Fruit fly (Drosophila melanogaster) whole organism, embryonic: ENCODE data around the gene ND-B18.

Experiments used
- Bgb ChIP-seq: fragments of 200-800 bp; sonication (Bioruptor generic); IDR thresholded peaks from 2 replicates; pipeline ENCODE4 v1.3.6; 2022; ENCODE audit warnings: missing biosample characterization, missing genetic modification characterization; ENCODE audit not compliant: partially characterized antibody
- CG10274 ChIP-seq: fragments of 200-800 bp; sonication (Bioruptor generic); optimal IDR thresholded peaks from 3 replicates; lab custom pipeline; 2017; ENCODE audit warnings: missing biosample characterization, mild to moderate bottlenecking, missing genetic modification characterization
- CG10979 ChIP-seq: fragments of 200-800 bp; sonication (Bioruptor generic); optimal IDR thresholded peaks from 2 replicates; lab custom pipeline; 2018; ENCODE audit warnings: missing biosample characterization, mild to moderate bottlenecking, missing genetic modification characterization, moderate library complexity
- CG12155 ChIP-seq: fragments of 200-800 bp; sonication (Bioruptor generic); optimal IDR thresholded peaks from 3 replicates; lab custom pipeline; 2016; ENCODE audit warnings: missing biosample characterization, missing genetic modification characterization
- CG12744 ChIP-seq: fragments of 200-800 bp; sonication (Bioruptor generic); optimal IDR thresholded peaks from 2 replicates; lab custom pipeline; 2016; ENCODE audit warnings: missing biosample characterization, missing genetic modification characterization
- CG13296 ChIP-seq: fragments of 200-800 bp; sonication (Bioruptor generic); optimal IDR thresholded peaks from 3 replicates; lab custom pipeline; 2018; ENCODE audit warnings: missing biosample characterization, mild to moderate bottlenecking, missing genetic modification characterization
- CG14667 ChIP-seq: fragments of 200-800 bp; sonication (Bioruptor generic); IDR thresholded peaks from 2 replicates; pipeline ENCODE4 v1.3.6; 2022; ENCODE audit warnings: missing biosample characterization, missing genetic modification characterization
- CG14710 ChIP-seq: fragments of 200-800 bp; sonication (Bioruptor generic); optimal IDR thresholded peaks from 3 replicates; lab custom pipeline; 2019; ENCODE audit warnings: missing biosample characterization, mild to moderate bottlenecking, missing genetic modification characterization, moderate library complexity
- CG15011 ChIP-seq: fragments of 200-800 bp; sonication (Bioruptor generic); optimal IDR thresholded peaks from 3 replicates; lab custom pipeline; 2018; ENCODE audit warnings: missing biosample characterization, mild to moderate bottlenecking, missing genetic modification characterization
- CG15479 ChIP-seq: fragments of 200-800 bp; sonication (Bioruptor generic); optimal IDR thresholded peaks from 3 replicates; lab custom pipeline; 2019; ENCODE audit warnings: missing biosample characterization, mild to moderate bottlenecking, missing genetic modification characterization, moderate library complexity
- CG17328 ChIP-seq: fragments of 200-800 bp; sonication (Bioruptor generic); IDR thresholded peaks from 2 replicates; pipeline ENCODE4 v1.3.6; 2022; ENCODE audit warnings: missing biosample characterization, missing genetic modification characterization
- CG17361 ChIP-seq: fragments of 200-800 bp; sonication (Bioruptor generic); IDR thresholded peaks from 3 replicates; pipeline ENCODE4 v1.3.6; 2022; ENCODE audit warnings: missing biosample characterization, missing genetic modification characterization
- CG17829 ChIP-seq: fragments of 200-800 bp; optimal IDR thresholded peaks from 2 replicates; lab custom pipeline; 2019; ENCODE audit warnings: missing biosample characterization, mild to moderate bottlenecking, missing genetic modification characterization, moderate library complexity
- CG1792 ChIP-seq: fragments of 200-800 bp; sonication (Bioruptor generic); optimal IDR thresholded peaks from 2 replicates; lab custom pipeline; 2016; ENCODE audit warnings: missing biosample characterization, missing genetic modification characterization
- CG2129 ChIP-seq: fragments of 200-800 bp; sonication (Bioruptor generic); IDR thresholded peaks from 2 replicates; pipeline ENCODE4 v1.3.6; 2022; ENCODE audit warnings: missing biosample characterization, missing genetic modification characterization; ENCODE audit not compliant: partially characterized antibody
- CG2875 ChIP-seq: fragments of 200-800 bp; sonication (Bioruptor generic); optimal IDR thresholded peaks from 2 replicates; lab custom pipeline; 2017; ENCODE audit warnings: missing biosample characterization, mild to moderate bottlenecking, missing genetic modification characterization, missing genetic modification reagents
- CG2889 ChIP-seq: fragments of 200-800 bp; sonication (Bioruptor generic); IDR thresholded peaks from 3 replicates; pipeline ENCODE4 v1.3.6; 2022; ENCODE audit warnings: missing biosample characterization, missing genetic modification characterization
- CG3995 ChIP-seq: fragments of 200-800 bp; sonication (Bioruptor generic); optimal IDR thresholded peaks from 3 replicates; lab custom pipeline; 2016; ENCODE audit warnings: missing biosample characterization, missing genetic modification characterization
- CG7786 ChIP-seq: fragments of 200-800 bp; sonication (Bioruptor generic); optimal IDR thresholded peaks from 2 replicates; lab custom pipeline; 2016; ENCODE audit warnings: missing biosample characterization, missing genetic modification characterization
- CG9876 ChIP-seq: fragments of 200-800 bp; sonication (Bioruptor generic); optimal IDR thresholded peaks from 2 replicates; lab custom pipeline; 2016; ENCODE audit warnings: missing biosample characterization, missing genetic modification characterization
- Elba2 ChIP-seq: fragments of 200-800 bp; sonication (Bioruptor generic); optimal IDR thresholded peaks from 3 replicates; lab custom pipeline; 2016; ENCODE audit warnings: missing biosample characterization, missing genetic modification characterization
- Fer1 ChIP-seq: fragments of 200-800 bp; sonication (Bioruptor generic); optimal IDR thresholded peaks from 2 replicates; lab custom pipeline; 2017; ENCODE audit warnings: missing biosample characterization, mild to moderate bottlenecking, missing genetic modification characterization
- H2.0 ChIP-seq: fragments of 200-800 bp; sonication (Bioruptor generic); IDR thresholded peaks from 2 replicates; pipeline ENCODE4 v1.3.6; 2022; ENCODE audit warnings: missing biosample characterization, missing genetic modification characterization
- Hr51 ChIP-seq, 2 experiments: fragments of 200-800 bp; sonication (Bioruptor generic); optimal IDR thresholded peaks; 2 replicates in 1 of 2; 3 replicates in 1 of 2; lab custom pipeline; 2016 to 2018; ENCODE audit warnings: missing biosample characterization in 2 of 2, missing genetic modification characterization in 2 of 2, mild to moderate bottlenecking in 1 of 2, moderate library complexity in 1 of 2
- Hr78 ChIP-seq, 2 experiments: fragments of 200-800 bp in 1 of 2; fragments of >200 bp in 1 of 2; sonication (Bioruptor generic) in 1 of 2; optimal IDR thresholded peaks; 2 replicates each; lab custom pipeline; 2017 to 2019; ENCODE audit warnings: missing biosample characterization in 2 of 2, missing genetic modification characterization in 2 of 2, mild to moderate bottlenecking in 1 of 2, moderate library complexity in 1 of 2
- Lim3 ChIP-seq: fragments of 200-800 bp; sonication (Bioruptor generic); IDR thresholded peaks from 2 replicates; pipeline ENCODE4 v1.3.6; 2022; ENCODE audit warnings: missing biosample characterization, missing genetic modification characterization
- MBD-R2 ChIP-seq: fragments of 200-800 bp; sonication (Bioruptor generic); IDR thresholded peaks from 2 replicates; pipeline ENCODE4 v1.3.6; 2022; ENCODE audit warnings: missing biosample characterization, missing genetic modification characterization
- Meics ChIP-seq: fragments of 200-800 bp; sonication (Bioruptor generic); optimal IDR thresholded peaks from 2 replicates; lab custom pipeline; 2017; ENCODE audit warnings: missing biosample characterization, mild to moderate bottlenecking, missing genetic modification characterization
- NfI ChIP-seq: fragments of 200-800 bp; sonication (Bioruptor generic); optimal IDR thresholded peaks from 3 replicates; lab custom pipeline; 2018; ENCODE audit warnings: missing biosample characterization, mild to moderate bottlenecking, missing genetic modification characterization, moderate library complexity
- Rx ChIP-seq: fragments of 200-800 bp; sonication (Bioruptor generic); IDR thresholded peaks from 2 replicates; pipeline ENCODE4 v1.3.6; 2022; ENCODE audit warnings: missing biosample characterization, missing genetic modification characterization
- TFAM ChIP-seq: fragments of 200-800 bp; sonication (Bioruptor generic); optimal IDR thresholded peaks from 2 replicates; lab custom pipeline; 2017; ENCODE audit warnings: missing biosample characterization, missing genetic modification characterization, inconsistent platforms
- Xbp1 ChIP-seq: fragments of 200-800 bp; sonication (Bioruptor generic); optimal IDR thresholded peaks from 3 replicates; lab custom pipeline; 2016; ENCODE audit warnings: missing biosample characterization, mild to moderate bottlenecking, missing genetic modification characterization
- YL-1 ChIP-seq: fragments of 200-800 bp; sonication (Bioruptor generic); optimal IDR thresholded peaks from 3 replicates; lab custom pipeline; 2017; ENCODE audit warnings: missing biosample characterization, mild to moderate bottlenecking, missing genetic modification characterization
- ab ChIP-seq: fragments of 200-800 bp; sonication (Bioruptor generic); optimal IDR thresholded peaks from 2 replicates; lab custom pipeline; 2016; ENCODE audit warnings: missing biosample characterization, missing genetic modification characterization
- bcd ChIP-seq: fragments of 200-800 bp; sonication (Bioruptor generic); optimal IDR thresholded peaks from 2 replicates; lab custom pipeline; 2017; ENCODE audit warnings: missing biosample characterization, mild to moderate bottlenecking, missing genetic modification characterization
- ci ChIP-seq: fragments of 200-800 bp; sonication (Bioruptor generic); IDR thresholded peaks from 3 replicates; pipeline ENCODE4 v1.3.6; 2022; ENCODE audit warnings: missing biosample characterization, missing genetic modification characterization
- dan ChIP-seq: fragments of 200-800 bp; sonication (Bioruptor generic); IDR thresholded peaks from 2 replicates; pipeline ENCODE4 v1.3.6; 2022; ENCODE audit warnings: missing biosample characterization, missing genetic modification characterization
- disco-r ChIP-seq: fragments of 200-800 bp; sonication (Bioruptor generic); optimal IDR thresholded peaks from 2 replicates; lab custom pipeline; 2016; ENCODE audit warnings: missing biosample characterization, missing genetic modification characterization
- dmrt11E ChIP-seq: fragments of 200-800 bp; sonication (Bioruptor generic); optimal IDR thresholded peaks from 3 replicates; lab custom pipeline; 2018; ENCODE audit warnings: missing biosample characterization, mild to moderate bottlenecking, missing genetic modification characterization, moderate library complexity
- eve ChIP-seq, 2 experiments: fragments of >200 bp; optimal IDR thresholded peaks; 2 replicates each; lab custom pipeline; 2017; ENCODE audit warnings: missing biosample characterization in 2 of 2, missing genetic modification characterization in 2 of 2
- gfzf ChIP-seq: fragments of 200-800 bp; sonication (Bioruptor generic); optimal IDR thresholded peaks from 2 replicates; lab custom pipeline; 2016; ENCODE audit warnings: missing biosample characterization, mild to moderate bottlenecking, missing genetic modification characterization, moderate library complexity
- grau ChIP-seq: fragments of 200-800 bp; optimal IDR thresholded peaks from 3 replicates; lab custom pipeline; 2019; ENCODE audit warnings: missing biosample characterization, mild to moderate bottlenecking, missing genetic modification characterization, moderate library complexity
- kay ChIP-seq: fragments of 200-800 bp; sonication (Bioruptor generic); optimal IDR thresholded peaks from 2 replicates; lab custom pipeline; 2016; ENCODE audit warnings: missing biosample characterization, missing genetic modification characterization
- kni ChIP-seq: fragments of 200-800 bp; sonication (Bioruptor generic); optimal IDR thresholded peaks from 3 replicates; lab custom pipeline; 2017; ENCODE audit warnings: mild to moderate bottlenecking, missing biosample characterization, missing genetic modification reagents, missing genetic modification characterization
- nerfin-2 ChIP-seq: fragments of 200-800 bp; sonication (Bioruptor generic); IDR thresholded peaks from 2 replicates; pipeline ENCODE4 v1.3.6; 2022; ENCODE audit warnings: missing biosample characterization, missing genetic modification characterization; ENCODE audit not compliant: partially characterized antibody
- salm ChIP-seq: fragments of 200-800 bp; sonication (Bioruptor generic); optimal IDR thresholded peaks from 2 replicates; lab custom pipeline; 2018; ENCODE audit warnings: missing biosample characterization, mild to moderate bottlenecking, missing genetic modification characterization
- sna ChIP-seq: fragments of 200-800 bp; sonication (Bioruptor generic); IDR thresholded peaks from 2 replicates; pipeline ENCODE4 v1.3.6; 2022; ENCODE audit warnings: missing biosample characterization, missing genetic modification characterization; ENCODE audit not compliant: partially characterized antibody
- tin ChIP-seq: fragments of 200-800 bp; sonication (Bioruptor generic); optimal IDR thresholded peaks from 3 replicates; lab custom pipeline; 2016; ENCODE audit warnings: missing biosample characterization, missing genetic modification characterization
- zfh2 ChIP-seq: fragments of 200-800 bp; sonication (Bioruptor generic); optimal IDR thresholded peaks from 2 replicates; lab custom pipeline; 2016; ENCODE audit warnings: missing biosample characterization, missing genetic modification characterization

The ND-B18 gene

dm6 chrX:15023826-15024545, 39.5 kb upstream of the ND-B18 start, which contains the start of gene be (continued):
- TF ChIP-seq CG13296 (GFP tag; lab: Kevin White, UChicago) (peak; percentile 73), NfI (GFP tag; lab: Kevin White, UChicago) (peak; percentile 1), kni (GFP tag; lab: Kevin White, UChicago) (no peak), MBD-R2 (GFP tag; lab: Robert Waterston, UW) (no peak), CG14710 (tag; lab: Kevin White, UChicago) (peak; percentile 87), Elba2 (GFP tag; lab: Kevin White, UChicago) (no peak), CG12155 (peak; percentile 13), dan (GFP tag; lab: Robert Waterston, UW) (no peak), gfzf (GFP tag; lab: Kevin White, UChicago) (no peak), CG17361 (GFP tag; lab: Robert Waterston, UW) (peak; percentile 96), Fer1 (GFP tag; lab: Kevin White, UChicago) (peak; percentile 22), CG12744 (GFP tag; lab: Kevin White, UChicago) (no peak), CG2889 (GFP tag; lab: Robert Waterston, UW) (no peak), Meics (peak; percentile 82), CG17829 (tag; lab: Kevin White, UChicago) (peak; percentile 89), eve (GFP tag; optimal IDR thresholded peaks at IDR 0.05; lab: Kevin White, UChicago) (no peak), salm (tag; lab: Kevin White, UChicago) (no peak), Hr51 (GFP tag; optimal IDR thresholded peaks at IDR 0.05; lab: Kevin White, UChicago) (peak in 1 of 2 experiments; percentile 82), Lim3 (GFP tag; lab: Robert Waterston, UW) (no peak), ci (GFP tag; lab: Robert Waterston, UW) (peak; percentile 65), grau (peak; percentile 86), CG17328 (GFP tag; lab: Robert Waterston, UW) (0 out of 2 replicates have a peak, but pooled peaks have one; percentile 8), CG7786 (GFP tag; lab: Kevin White, UChicago) (no peak), bcd (GFP tag; lab: Kevin White, UChicago) (peak; percentile 64), CG2129 (no peak), dmrt11E (tag; lab: Kevin White, UChicago) (peak; percentile 84), YL-1 (GFP tag; lab: Kevin White, UChicago) (no peak), CG14667 (peak; percentile 57), Xbp1 (peak; percentile 41), Hr78 (GFP tag; optimal IDR thresholded peaks at IDR 0.05; lab: Kevin White, UChicago) (peak in 1 of 2 experiments; percentile 41), Rx (no peak), H2.0 (GFP tag; lab: Robert Waterston, UW) (no peak), CG1792 (no peak), CG3995 (GFP tag; lab: Kevin White, UChicago) (no peak), disco-r (GFP tag; lab: Kevin White, UChicago) (no peak), sna (GFP tag; lab: Robert Waterston, UW) (no peak), zfh2 (GFP tag; lab: Kevin White, UChicago) (no peak), CG2875 (no peak), CG10979 (tag; lab: Kevin White, UChicago) (peak; percentile 85), CG15011 (GFP tag; lab: Kevin White, UChicago) (no peak), Bgb (GFP tag; lab: Robert Waterston, UW) (peak; percentile 14; the same call in 1 of the 2 replicates), kay (no peak), CG15479 (GFP tag; lab: Kevin White, UChicago) (no peak), nerfin-2 (no peak), TFAM (no peak), ab (GFP tag; lab: Kevin White, UChicago) (no peak), CG10274 (GFP tag; lab: Kevin White, UChicago) (no peak), CG9876 (GFP tag; lab: Kevin White, UChicago) (no peak), tin (GFP tag; lab: Kevin White, UChicago) (peak; percentile 31)
